Fruit fly (Drosophila melanogaster) whole organism, embryonic: ENCODE data around the gene mRpS31.
A peak's percentile ranks its signal among the peaks of the same experiment; 100 is the strongest.

ENCODE experiments used
- Ada2b ChIP-seq: fragments of 200-800 bp; sonication (Bioruptor generic); IDR thresholded peaks from 2 replicates; pipeline ENCODE4 v1.3.6; 2022; ENCODE audit warnings: missing biosample characterization, missing genetic modification characterization
- CG10209 ChIP-seq: fragments of 200-800 bp; sonication (Bioruptor generic); optimal IDR thresholded peaks from 3 replicates; lab custom pipeline; 2017; ENCODE audit warnings: missing biosample characterization, mild to moderate bottlenecking, missing genetic modification characterization, missing genetic modification reagents
- CG10543 ChIP-seq: fragments of 200-800 bp; sonication (Bioruptor generic); optimal IDR thresholded peaks from 3 replicates; lab custom pipeline; 2017; ENCODE audit warnings: missing biosample characterization, mild to moderate bottlenecking, missing genetic modification characterization, moderate library complexity
- CG11247 ChIP-seq: fragments of 200-800 bp; sonication (Bioruptor generic); IDR thresholded peaks from 2 replicates; pipeline ENCODE4 v1.3.6; 2022; ENCODE audit warnings: missing biosample characterization, missing genetic modification characterization
- CG1233 ChIP-seq: fragments of 200-800 bp; sonication (Bioruptor generic); optimal IDR thresholded peaks from 4 replicates; lab custom pipeline; 2018; ENCODE audit warnings: missing biosample characterization, mild to moderate bottlenecking, missing genetic modification characterization
- CG13123 ChIP-seq: fragments of 200-800 bp; sonication (Bioruptor generic); optimal IDR thresholded peaks from 2 replicates; lab custom pipeline; 2016; ENCODE audit warnings: missing biosample characterization, missing genetic modification characterization
- CG14710 ChIP-seq: fragments of 200-800 bp; sonication (Bioruptor generic); optimal IDR thresholded peaks from 3 replicates; lab custom pipeline; 2019; ENCODE audit warnings: missing biosample characterization, mild to moderate bottlenecking, missing genetic modification characterization, moderate library complexity
- CG14860 ChIP-seq: fragments of 200-800 bp; sonication (Bioruptor generic); IDR thresholded peaks from 3 replicates; pipeline ENCODE4 v1.3.6; 2022; ENCODE audit warnings: missing biosample characterization, missing genetic modification characterization; ENCODE audit not compliant: partially characterized antibody
- CG14965 ChIP-seq: fragments of 200-800 bp; sonication (Bioruptor generic); optimal IDR thresholded peaks from 2 replicates; lab custom pipeline; 2016; ENCODE audit warnings: missing biosample characterization, missing genetic modification characterization, borderline replicate concordance
- CG1529 ChIP-seq: fragments of 200-800 bp; sonication (Bioruptor generic); optimal IDR thresholded peaks from 3 replicates; lab custom pipeline; 2018; ENCODE audit warnings: missing biosample characterization, missing genetic modification characterization
- CG15479 ChIP-seq: fragments of 200-800 bp; sonication (Bioruptor generic); optimal IDR thresholded peaks from 3 replicates; lab custom pipeline; 2019; ENCODE audit warnings: missing biosample characterization, mild to moderate bottlenecking, missing genetic modification characterization, moderate library complexity
- CG17912 ChIP-seq: fragments of 200-800 bp; sonication (Bioruptor generic); optimal IDR thresholded peaks from 2 replicates; lab custom pipeline; 2018; ENCODE audit warnings: missing biosample characterization, mild to moderate bottlenecking, missing genetic modification characterization
- CG18262 ChIP-seq: fragments of 200-800 bp; optimal IDR thresholded peaks from 3 replicates; lab custom pipeline; 2019; ENCODE audit warnings: missing biosample characterization, mild to moderate bottlenecking, missing genetic modification characterization, moderate library complexity
- CG34224 ChIP-seq: fragments of 200-800 bp; sonication (Bioruptor generic); IDR thresholded peaks from 3 replicates; pipeline ENCODE4 v1.3.6; 2022; ENCODE audit warnings: missing biosample characterization, missing genetic modification characterization; ENCODE audit not compliant: partially characterized antibody
- CG34422 ChIP-seq: fragments of 200-800 bp; sonication (Bioruptor generic); IDR thresholded peaks from 3 replicates; pipeline ENCODE4 v1.3.6; 2022; ENCODE audit warnings: missing biosample characterization, missing genetic modification characterization
- CG4360 ChIP-seq: fragments of 200-800 bp; sonication (Bioruptor generic); IDR thresholded peaks from 2 replicates; pipeline ENCODE4 v1.3.6; 2022; ENCODE audit warnings: missing biosample characterization, missing genetic modification characterization
- CG7271 ChIP-seq: fragments of 200-800 bp; sonication (Bioruptor generic); optimal IDR thresholded peaks from 2 replicates; lab custom pipeline; 2018; ENCODE audit warnings: missing biosample characterization, mild to moderate bottlenecking, missing genetic modification characterization, moderate library complexity
- CG8765 ChIP-seq: fragments of 200-800 bp; sonication (Bioruptor generic); IDR thresholded peaks from 2 replicates; pipeline ENCODE4 v1.3.6; 2022; ENCODE audit warnings: missing biosample characterization, missing genetic modification characterization
- CkIIα-i1 ChIP-seq: fragments of 200-800 bp; sonication (Bioruptor generic); IDR thresholded peaks from 2 replicates; pipeline ENCODE4 v1.3.6; 2022; ENCODE audit warnings: missing biosample characterization, missing genetic modification characterization
- D19B ChIP-seq: fragments of 200-800 bp; sonication (Bioruptor generic); optimal IDR thresholded peaks from 2 replicates; lab custom pipeline; 2017; ENCODE audit warnings: missing biosample characterization, mild to moderate bottlenecking, missing genetic modification characterization
- Dek ChIP-seq: fragments of 200-800 bp; sonication (Bioruptor generic); optimal IDR thresholded peaks from 3 replicates; lab custom pipeline; 2019; ENCODE audit warnings: missing biosample characterization, mild to moderate bottlenecking, missing genetic modification characterization, moderate library complexity
- Dip3 ChIP-seq: fragments of 200-800 bp; sonication (Bioruptor generic); optimal IDR thresholded peaks from 3 replicates; lab custom pipeline; 2016; ENCODE audit warnings: missing biosample characterization, missing genetic modification characterization
- Dp ChIP-seq: fragments of 200-800 bp; sonication (Bioruptor generic); optimal IDR thresholded peaks from 2 replicates; lab custom pipeline; 2018; ENCODE audit warnings: missing biosample characterization, mild to moderate bottlenecking, missing genetic modification characterization, moderate library complexity
- Eip74EF ChIP-seq, 2 experiments: fragments of 200-800 bp in 1 of 2; fragments of >200 bp in 1 of 2; sonication (Bioruptor generic) in 1 of 2; optimal IDR thresholded peaks; 2 replicates each; lab custom pipeline; 2017 to 2019; ENCODE audit warnings: missing biosample characterization in 2 of 2, missing genetic modification characterization in 2 of 2, mild to moderate bottlenecking in 1 of 2, moderate library complexity in 1 of 2
- Ets97D ChIP-seq: fragments of 200-800 bp; sonication (Bioruptor generic); optimal IDR thresholded peaks from 3 replicates; lab custom pipeline; 2016; ENCODE audit warnings: missing biosample characterization, missing genetic modification characterization
- GATAe ChIP-seq: fragments of 200-800 bp; sonication (Bioruptor generic); conservative IDR thresholded peaks from 2 replicates; pipeline ENCODE4 v1.3.6; 2022; ENCODE audit warnings: missing biosample characterization, missing genetic modification characterization
- HLHmδ ChIP-seq: fragments of 200-800 bp; sonication (Bioruptor generic); optimal IDR thresholded peaks from 2 replicates; lab custom pipeline; 2018; ENCODE audit warnings: missing biosample characterization, mild to moderate bottlenecking, missing genetic modification characterization, moderate library complexity
- Hr51 ChIP-seq, 2 experiments: fragments of 200-800 bp; sonication (Bioruptor generic); optimal IDR thresholded peaks; 2 replicates in 1 of 2; 3 replicates in 1 of 2; lab custom pipeline; 2016 to 2018; ENCODE audit warnings: missing biosample characterization in 2 of 2, missing genetic modification characterization in 2 of 2, mild to moderate bottlenecking in 1 of 2, moderate library complexity in 1 of 2
- Lhr ChIP-seq: fragments of 200-800 bp; sonication (Bioruptor generic); optimal IDR thresholded peaks from 3 replicates; lab custom pipeline; 2017; ENCODE audit warnings: mild to moderate bottlenecking, missing biosample characterization, missing genetic modification reagents, missing genetic modification characterization
- Med ChIP-seq: fragments of 200-800 bp; sonication (Bioruptor generic); peaks from one replicate; lab custom pipeline; 2016; ENCODE audit warnings: missing biosample characterization, missing genetic modification characterization, mild to moderate bottlenecking, inconsistent platforms, moderate library complexity
- NfI ChIP-seq: fragments of 200-800 bp; sonication (Bioruptor generic); optimal IDR thresholded peaks from 3 replicates; lab custom pipeline; 2018; ENCODE audit warnings: missing biosample characterization, mild to moderate bottlenecking, missing genetic modification characterization, moderate library complexity
- TFAM ChIP-seq: fragments of 200-800 bp; sonication (Bioruptor generic); optimal IDR thresholded peaks from 2 replicates; lab custom pipeline; 2017; ENCODE audit warnings: missing biosample characterization, missing genetic modification characterization, inconsistent platforms
- ac ChIP-seq: fragments of 200-800 bp; sonication (Bioruptor generic); optimal IDR thresholded peaks from 3 replicates; lab custom pipeline; 2017; ENCODE audit warnings: missing biosample characterization, mild to moderate bottlenecking, missing genetic modification characterization
- bbx ChIP-seq: fragments of 200-800 bp; sonication (Bioruptor generic); IDR thresholded peaks from 2 replicates; pipeline ENCODE4 v1.3.6; 2022; ENCODE audit warnings: missing biosample characterization, missing genetic modification characterization; ENCODE audit not compliant: partially characterized antibody
- cad ChIP-seq: fragments of >200 bp; optimal IDR thresholded peaks from 2 replicates; lab custom pipeline; 2017; ENCODE audit warnings: missing biosample characterization, missing genetic modification characterization
- cg ChIP-seq: fragments of 200-800 bp; sonication (Bioruptor generic); optimal IDR thresholded peaks from 3 replicates; lab custom pipeline; 2019; ENCODE audit warnings: missing biosample characterization, mild to moderate bottlenecking, missing genetic modification characterization, moderate library complexity
- crol ChIP-seq: fragments of 200-800 bp; sonication (Bioruptor generic); IDR thresholded peaks from 2 replicates; pipeline ENCODE4 v1.3.6; 2022; ENCODE audit warnings: missing biosample characterization, missing genetic modification characterization
- crp ChIP-seq, 2 experiments: fragments of 200-800 bp; sonication (Bioruptor generic); optimal IDR thresholded peaks; 2 replicates in 1 of 2; 3 replicates in 1 of 2; lab custom pipeline; 2017; ENCODE audit warnings: missing biosample characterization in 2 of 2, missing genetic modification characterization in 2 of 2, mild to moderate bottlenecking in 1 of 2, moderate library complexity in 1 of 2
- ken ChIP-seq: fragments of 200-800 bp; sonication (Bioruptor generic); IDR thresholded peaks from 3 replicates; pipeline ENCODE4 v1.3.6; 2022; ENCODE audit warnings: missing biosample characterization, missing genetic modification characterization
- oc ChIP-seq: fragments of 200-800 bp; sonication (Bioruptor generic); optimal IDR thresholded peaks from 2 replicates; lab custom pipeline; 2018; ENCODE audit warnings: missing biosample characterization, mild to moderate bottlenecking, missing genetic modification characterization, moderate library complexity
- pan ChIP-seq, 4 experiments: fragments of >200 bp in 3 of 4; fragments of 200-800 bp in 1 of 4; sonication (Bioruptor generic) in 1 of 4; optimal IDR thresholded peaks in 3 of 4; IDR thresholded peaks in 1 of 4; 2 replicates each; pipeline versions ENCODE4 v1.3.6 to Lab custom; 2017 to 2022; ENCODE audit warnings: missing biosample characterization in 2 of 4, missing genetic modification characterization in 2 of 4, mixed read lengths in 1 of 4
- slp2 ChIP-seq: fragments of 200-800 bp; sonication (Bioruptor generic); optimal IDR thresholded peaks from 2 replicates; lab custom pipeline; 2016; ENCODE audit warnings: missing biosample characterization, missing genetic modification characterization
- sob ChIP-seq: fragments of 200-800 bp; sonication (Bioruptor generic); IDR thresholded peaks from 2 replicates; pipeline ENCODE4 v1.3.6; 2022; ENCODE audit warnings: missing biosample characterization, missing genetic modification characterization
- tll ChIP-seq, 2 experiments: fragments of 200-800 bp in 1 of 2; fragments of >200 bp in 1 of 2; sonication (Bioruptor generic) in 1 of 2; optimal IDR thresholded peaks; 2 replicates each; lab custom pipeline; 2017 to 2019; ENCODE audit warnings: missing biosample characterization in 2 of 2, missing genetic modification characterization in 2 of 2, mild to moderate bottlenecking in 1 of 2, moderate library complexity in 1 of 2
- ttk ChIP-seq: fragments of 200-800 bp; sonication (Bioruptor generic); IDR thresholded peaks from 2 replicates; pipeline ENCODE4 v2.1.2; 2022; ENCODE audit warnings: missing biosample characterization, missing genetic modification characterization
- wor ChIP-seq: fragments of 200-800 bp; sonication (Bioruptor generic); IDR thresholded peaks from 2 replicates; pipeline ENCODE4 v1.3.6; 2022; ENCODE audit warnings: missing biosample characterization, missing genetic modification characterization
- yki ChIP-seq: fragments of >200 bp; optimal IDR thresholded peaks from 3 replicates; lab custom pipeline; 2018
- zen ChIP-seq: fragments of 200-800 bp; sonication (Bioruptor generic); optimal IDR thresholded peaks from 3 replicates; lab custom pipeline; 2018; ENCODE audit warnings: missing biosample characterization, mild to moderate bottlenecking, missing genetic modification characterization, moderate library complexity

The mRpS31 gene

DNA sequence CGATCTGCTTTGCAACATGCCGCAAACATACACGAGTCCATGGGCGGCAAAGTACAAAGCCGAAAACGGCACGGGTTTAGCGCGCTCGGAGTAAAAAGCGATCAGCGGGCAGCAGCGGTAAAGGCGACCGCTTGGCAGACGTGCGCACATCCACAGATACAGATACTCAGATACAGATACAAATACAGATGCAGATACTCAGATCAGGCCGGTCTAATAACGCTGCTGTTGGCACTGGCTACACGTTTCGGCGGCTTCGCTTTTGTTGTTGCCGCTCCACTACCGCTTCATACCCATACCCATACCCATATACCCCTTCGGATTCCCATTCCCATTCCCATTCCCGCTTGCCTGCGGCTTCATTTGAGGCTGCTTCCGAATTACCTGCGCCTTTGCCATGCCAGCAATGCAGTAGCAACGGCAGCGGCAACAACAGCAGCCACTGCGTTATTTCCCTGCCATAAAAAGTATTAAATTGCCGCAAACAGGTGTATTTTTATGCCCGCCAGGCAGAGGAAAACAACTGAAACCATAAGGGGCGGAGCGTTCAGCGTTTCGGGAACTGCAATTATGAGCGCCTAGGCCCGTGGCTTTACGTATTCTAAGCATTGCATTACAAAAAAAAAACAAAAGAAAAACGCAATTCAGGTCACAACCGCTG is 20.2 kb downstream of the mRpS31 start (continued):
- TF ChIP-seq CG14860 (GFP tag; lab: Robert Waterston, UW): no peak
- TF ChIP-seq NfI (GFP tag; lab: Kevin White, UChicago): no peak
- no peak for TF ChIP-seq CG14965
- no peak for TF ChIP-seq D19B (GFP tag; lab: Kevin White, UChicago)
- TF ChIP-seq Dip3 (GFP tag; lab: Kevin White, UChicago): no peak
- peak; percentile 24 for TF ChIP-seq CG7271 (tag; lab: Kevin White, UChicago)
- TF ChIP-seq oc: peak; percentile 24
- TF ChIP-seq ttk (GFP tag; lab: Robert Waterston, UW): no peak
- no peak for TF ChIP-seq crp (GFP tag; optimal IDR thresholded peaks at IDR 0.05; lab: Kevin White, UChicago)
- peak; percentile 22; the same call in 1 of the 2 replicates for TF ChIP-seq crol (GFP tag; lab: Robert Waterston, UW)
- TF ChIP-seq CG14710 (tag; lab: Kevin White, UChicago): no peak
- TF ChIP-seq CG10209 (GFP tag; lab: Kevin White, UChicago): no peak
- no peak for TF ChIP-seq CG1529 (GFP tag; lab: Kevin White, UChicago)
- TF ChIP-seq Lhr (GFP tag; lab: Kevin White, UChicago): no peak
- TF ChIP-seq CG13123 (GFP tag; lab: Kevin White, UChicago): no peak
- peak in 1 of 2 experiments; percentile 96 for TF ChIP-seq tll (GFP tag; optimal IDR thresholded peaks at IDR 0.05; lab: Kevin White, UChicago)
- TF ChIP-seq Hr51 (GFP tag; optimal IDR thresholded peaks at IDR 0.05; lab: Kevin White, UChicago): no peak
- peak; percentile 80 for TF ChIP-seq zen (tag; lab: Kevin White, UChicago)
- no peak for TF ChIP-seq CG18262 (tag; lab: Kevin White, UChicago)
- TF ChIP-seq sob: 0 out of 2 replicates have a peak, but pooled peaks have one; percentile 17
- TF ChIP-seq CG15479 (GFP tag; lab: Kevin White, UChicago): peak; percentile 90
- no peak for TF ChIP-seq CG1233 (GFP tag; lab: Kevin White, UChicago)
- peak; percentile 77 for TF ChIP-seq CG4360 (GFP tag; lab: Robert Waterston, UW)
- no peak for TF ChIP-seq ken (GFP tag; lab: Robert Waterston, UW)
- TF ChIP-seq Ets97D (GFP tag; lab: Kevin White, UChicago): no peak
- TF ChIP-seq GATAe (GFP tag; lab: Robert Waterston, UW): no peak
- no peak for TF ChIP-seq Ada2b (GFP tag; lab: Robert Waterston, UW)
- peak; percentile 62 for TF ChIP-seq ac
- TF ChIP-seq CG11247 (GFP tag; lab: Robert Waterston, UW): 0 out of 2 replicates have a peak, but pooled peaks have one; percentile 23
- TF ChIP-seq yki (lab: Kevin White, UChicago): no peak
- peak; percentile 4 for TF ChIP-seq CG10543 (GFP tag; lab: Kevin White, UChicago)
- TF ChIP-seq CkIIα-i1 (GFP tag; lab: Robert Waterston, UW): no peak
- TF ChIP-seq CG17912 (GFP tag; lab: Kevin White, UChicago): no peak
- no peak for TF ChIP-seq bbx (GFP tag; lab: Robert Waterston, UW)
- TF ChIP-seq Eip74EF (GFP tag; optimal IDR thresholded peaks at IDR 0.05; lab: Kevin White, UChicago): no peak
- TF ChIP-seq CG34224 (GFP tag; lab: Robert Waterston, UW): no peak
- no peak for TF ChIP-seq CG34422 (GFP tag; lab: Robert Waterston, UW)
- TF ChIP-seq Med (GFP tag; lab: Kevin White, UChicago): peak; percentile 9
- no peak for TF ChIP-seq Dp (GFP tag; lab: Kevin White, UChicago)
- TF ChIP-seq cad (GFP tag; lab: Kevin White, UChicago): peak; percentile 95
- no peak for TF ChIP-seq CG8765 (GFP tag; lab: Robert Waterston, UW)
- TF ChIP-seq Dek (tag; lab: Kevin White, UChicago): no peak
- no peak for TF ChIP-seq wor (GFP tag; lab: Robert Waterston, UW)
- no peak for TF ChIP-seq slp2
- TF ChIP-seq cg: peak; percentile 61
- peak in 1 of 2 experiments; percentile 59 for TF ChIP-seq pan (optimal IDR thresholded peaks at IDR 0.05; lab: Kevin White, UChicago)
- TF ChIP-seq pan (GFP tag; optimal IDR thresholded peaks at IDR 0.05 in 1 of 2, IDR thresholded peaks at IDR 0.05 in 1 of 2): peak in 1 of 2 experiments; percentile 67
- peak; percentile 32 for TF ChIP-seq HLHmδ (GFP tag; lab: Kevin White, UChicago)
- TF ChIP-seq TFAM (GFP tag; lab: Kevin White, UChicago): no peak
